Worm (Caenorhabditis elegans): ENCODE measurements around the gene unc-61.
"Not testable (repeated sequence)": the region's sequence is repeated elsewhere in the genome, so short reads cannot be mapped to it uniquely, and the experiment has no call there.

DNA sequence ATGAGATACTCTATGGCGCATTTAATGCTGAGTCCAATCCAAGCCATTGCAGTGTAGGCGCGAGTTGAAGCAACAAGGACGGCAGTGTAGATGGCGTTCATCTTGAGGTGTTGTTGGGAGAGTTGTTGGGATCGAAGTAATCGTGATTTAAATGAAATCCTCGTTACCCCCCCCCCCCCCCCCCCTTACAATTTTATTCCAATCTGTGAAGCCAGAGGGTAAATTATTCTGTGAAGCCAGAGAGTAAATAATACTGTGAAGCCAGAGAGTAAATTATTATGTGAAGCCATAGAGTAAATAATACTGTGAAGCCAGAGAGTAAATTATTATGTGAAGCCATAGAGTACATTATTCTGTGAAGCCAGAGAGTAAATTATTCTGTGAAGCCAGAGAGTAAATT is 16.3 kb upstream of the unc-61 start, which contains the start of gene nspa-10:
- not testable (repeated sequence) for TF ChIP-seq unc-86 (tag; optimal IDR thresholded peaks at IDR 0.05); sptf-1 (tag; optimal IDR thresholded peaks at IDR 0.05); snpc-4 (tag; optimal IDR thresholded peaks at IDR 0.05); nhr-77 (tag; optimal IDR thresholded peaks at IDR 0.05); alr-1 (tag; optimal IDR thresholded peaks at IDR 0.05; ENCODE audit: borderline replicate concordance); nhr-28 (tag; optimal IDR thresholded peaks at IDR 0.05); ztf-4 (tag; optimal IDR thresholded peaks at IDR 0.05)
